Fruit fly (Drosophila melanogaster) whole organism, embryonic: ENCODE measurements around the gene Mul1.

Experiments used
- CG13424 ChIP-seq: fragments of 200-800 bp; sonication (Bioruptor generic); optimal IDR thresholded peaks from 2 replicates; lab custom pipeline; 2019; ENCODE audit warnings: missing biosample characterization, mild to moderate bottlenecking, missing genetic modification characterization, moderate library complexity
- CG14441 ChIP-seq: fragments of 200-800 bp; sonication (Bioruptor generic); IDR thresholded peaks from 2 replicates; pipeline ENCODE4 v1.3.6; 2022; ENCODE audit warnings: missing biosample characterization, missing genetic modification characterization
- CG3847 ChIP-seq: fragments of 200-800 bp; sonication (Bioruptor generic); IDR thresholded peaks from 2 replicates; pipeline ENCODE4 v1.3.6; 2022; ENCODE audit warnings: missing biosample characterization, missing genetic modification characterization
- NfI ChIP-seq: fragments of 200-800 bp; sonication (Bioruptor generic); optimal IDR thresholded peaks from 3 replicates; lab custom pipeline; 2018; ENCODE audit warnings: missing biosample characterization, mild to moderate bottlenecking, missing genetic modification characterization, moderate library complexity
- Sry-δ ChIP-seq: fragments of 200-800 bp; sonication (Bioruptor generic); optimal IDR thresholded peaks from 2 replicates; lab custom pipeline; 2016; ENCODE audit warnings: missing biosample characterization, missing genetic modification characterization
- ci ChIP-seq: fragments of 200-800 bp; sonication (Bioruptor generic); IDR thresholded peaks from 3 replicates; pipeline ENCODE4 v1.3.6; 2022; ENCODE audit warnings: missing biosample characterization, missing genetic modification characterization
- psq ChIP-seq: fragments of 200-800 bp; sonication (Bioruptor generic); optimal IDR thresholded peaks from 2 replicates; lab custom pipeline; 2017; ENCODE audit warnings: missing biosample characterization, missing genetic modification characterization
- wdn ChIP-seq: fragments of 200-800 bp; sonication (Bioruptor generic); IDR thresholded peaks from 2 replicates; pipeline ENCODE4 v1.3.6; 2022; ENCODE audit warnings: missing biosample characterization, missing genetic modification characterization

DNA sequence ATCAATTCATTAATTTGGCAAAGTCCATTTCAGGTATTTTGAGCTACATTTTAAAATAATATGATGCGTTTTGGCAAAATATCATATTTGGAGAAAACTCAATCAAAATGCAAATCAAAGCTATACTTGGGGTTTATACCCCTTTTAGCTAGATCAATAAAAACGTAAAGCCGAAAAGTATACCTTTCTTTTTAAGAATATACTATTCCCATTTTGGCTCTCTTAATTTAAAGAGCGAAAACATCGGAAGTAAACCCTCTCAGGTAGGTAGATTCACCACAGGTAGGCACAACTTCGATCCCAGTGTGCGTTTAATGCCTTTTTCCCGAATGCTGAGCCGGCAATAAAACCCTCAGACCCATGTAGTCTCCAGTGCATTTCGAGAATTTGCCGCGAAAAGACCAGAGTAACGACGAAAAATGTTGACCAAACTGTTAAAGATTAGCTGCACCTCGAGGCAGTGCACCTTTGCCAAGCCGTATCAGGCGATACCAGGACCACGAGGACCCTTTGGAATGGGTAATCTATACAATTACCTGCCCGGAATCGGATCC lies 40.7 kb downstream of the Mul1 start, which contains the start of gene dib:
- TF ChIP-seq CG3847 (GFP tag; lab: Robert Waterston, UW) (no peak), wdn (GFP tag; lab: Robert Waterston, UW) (no peak), CG13424 (no peak), NfI (GFP tag; lab: Kevin White, UChicago) (no peak), ci (GFP tag; lab: Robert Waterston, UW) (no peak), psq (GFP tag; lab: Kevin White, UChicago) (no peak), CG14441 (no peak), Sry-δ (no peak)
